Fruit fly (Drosophila melanogaster) whole organism, wandering third instar larva: ENCODE results near the gene CG11403.

Experiments
- Abd-B ChIP-seq: fragments of >200 bp; optimal IDR thresholded peaks from 2 replicates; lab custom pipeline; 2017; ENCODE audit warnings: missing biosample characterization, missing genetic modification characterization
- CG32264 ChIP-seq: fragments of 200-800 bp; sonication (Bioruptor generic); optimal IDR thresholded peaks from 2 replicates; lab custom pipeline; 2016; ENCODE audit warnings: missing biosample characterization, missing genetic modification characterization
- CG9705 ChIP-seq: fragments of 200-800 bp; sonication (Bioruptor generic); optimal IDR thresholded peaks from 2 replicates; lab custom pipeline; 2018; ENCODE audit warnings: missing biosample characterization, mild to moderate bottlenecking, missing genetic modification characterization
- CrebA ChIP-seq: fragments of 200-800 bp; sonication (Bioruptor generic); optimal IDR thresholded peaks from 2 replicates; lab custom pipeline; 2016; ENCODE audit warnings: missing biosample characterization, mild to moderate bottlenecking, missing genetic modification characterization, borderline replicate concordance
- Dfd ChIP-seq: fragments of >200 bp; optimal IDR thresholded peaks from 2 replicates; lab custom pipeline; 2017; ENCODE audit warnings: missing biosample characterization, missing genetic modification characterization
- Dif ChIP-seq: fragments of 200-275, 200-300 bp; sonication (Bioruptor generic); optimal IDR thresholded peaks from 2 replicates; lab custom pipeline; 2018; ENCODE audit warnings: missing biosample characterization, missing genetic modification characterization; ENCODE audit not compliant: partially characterized antibody
- GATAd ChIP-seq: sonication (Bioruptor generic); optimal IDR thresholded peaks from 2 replicates; lab custom pipeline; 2016; ENCODE audit warnings: missing biosample characterization, missing genetic modification characterization
- HLH106 ChIP-seq: fragments of 200-800 bp; optimal IDR thresholded peaks from 3 replicates; lab custom pipeline; 2019; ENCODE audit warnings: missing biosample characterization, mild to moderate bottlenecking, missing genetic modification characterization, moderate library complexity
- Hnf4 ChIP-seq: fragments of 200-800 bp; sonication (Bioruptor generic); optimal IDR thresholded peaks from 2 replicates; lab custom pipeline; 2016; ENCODE audit warnings: missing biosample characterization, mild to moderate bottlenecking, missing genetic modification characterization
- Hr78 ChIP-seq: fragments of >200 bp; optimal IDR thresholded peaks from 2 replicates; lab custom pipeline; 2017; ENCODE audit warnings: missing biosample characterization, missing genetic modification characterization
- Hr83 ChIP-seq: fragments of 200-300 bp; sonication (Bioruptor generic); optimal IDR thresholded peaks from 2 replicates; lab custom pipeline; 2016; ENCODE audit warnings: missing biosample characterization, mild to moderate bottlenecking, missing genetic modification characterization, moderate library complexity; ENCODE audit not compliant: poor library complexity, severe bottlenecking
- Jra ChIP-seq: sonication (Bioruptor generic); optimal IDR thresholded peaks from 2 replicates; lab custom pipeline; 2016; ENCODE audit warnings: missing biosample characterization, missing genetic modification characterization
- Mio ChIP-seq: sonication (Bioruptor generic); optimal IDR thresholded peaks from 2 replicates; lab custom pipeline; 2016; ENCODE audit warnings: missing biosample characterization, missing genetic modification characterization
- Myc ChIP-seq: fragments of >200 bp; optimal IDR thresholded peaks from 2 replicates; lab custom pipeline; 2017
- N ChIP-seq: fragments of >200 bp; optimal IDR thresholded peaks from 2 replicates; lab custom pipeline; 2018; ENCODE audit warnings: missing biosample characterization, missing external identifiers, missing genetic modification characterization
- OdsH ChIP-seq: fragments of 200-800 bp; sonication (Bioruptor generic); optimal IDR thresholded peaks from 2 replicates; lab custom pipeline; 2016; ENCODE audit warnings: missing biosample characterization, mild to moderate bottlenecking, missing genetic modification characterization
- Rel ChIP-seq, 2 experiments: fragments of 200-800 bp; sonication (Bioruptor generic) in 1 of 2; optimal IDR thresholded peaks; 2 replicates in 1 of 2; 3 replicates in 1 of 2; lab custom pipeline; 2016 to 2019; ENCODE audit warnings: mild to moderate bottlenecking in 2 of 2, missing biosample characterization in 2 of 2, missing genetic modification characterization in 2 of 2, moderate library complexity in 1 of 2
- Sp1 ChIP-seq: fragments of 200-800 bp; sonication (Bioruptor generic); optimal IDR thresholded peaks from 3 replicates; lab custom pipeline; 2019; ENCODE audit warnings: missing biosample characterization, mild to moderate bottlenecking, missing genetic modification characterization, moderate library complexity
- Vsx2 ChIP-seq: fragments of 200-300, 225-300 bp; sonication (Bioruptor generic); optimal IDR thresholded peaks from 2 replicates; lab custom pipeline; 2018; ENCODE audit warnings: missing biosample characterization, missing genetic modification characterization; ENCODE audit not compliant: partially characterized antibody
- br ChIP-seq: fragments of 200-800 bp; sonication (Bioruptor generic); optimal IDR thresholded peaks from 2 replicates; lab custom pipeline; 2016; ENCODE audit warnings: missing biosample characterization, missing genetic modification characterization
- brk ChIP-seq: fragments of 200-800 bp; sonication (Bioruptor generic); optimal IDR thresholded peaks from 2 replicates; lab custom pipeline; 2016; ENCODE audit warnings: missing biosample characterization, mild to moderate bottlenecking, missing genetic modification characterization
- dl ChIP-seq, 2 experiments: fragments of 175-275, 200-275 bp in 1 of 2; fragments of 200-275 bp in 1 of 2; sonication (Bioruptor generic); optimal IDR thresholded peaks; lab custom pipeline; 2018; ENCODE audit warnings: mild to moderate bottlenecking in 2 of 2, missing biosample characterization in 2 of 2, missing genetic modification characterization in 2 of 2, moderate library complexity in 2 of 2; ENCODE audit not compliant: partially characterized antibody in 2 of 2, insufficient read depth in 1 of 2
- dmrt93B ChIP-seq: fragments of 200-800 bp; sonication (Bioruptor generic); optimal IDR thresholded peaks from 2 replicates; lab custom pipeline; 2018; ENCODE audit warnings: missing biosample characterization, mild to moderate bottlenecking, missing genetic modification characterization
- dsf ChIP-seq: sonication (Bioruptor generic); optimal IDR thresholded peaks from 2 replicates; lab custom pipeline; 2016; ENCODE audit warnings: missing biosample characterization, missing genetic modification characterization, borderline replicate concordance
- ey ChIP-seq: fragments of 200-800 bp; sonication (Bioruptor generic); optimal IDR thresholded peaks from 2 replicates; lab custom pipeline; 2016; ENCODE audit warnings: missing biosample characterization, missing genetic modification characterization
- foxo ChIP-seq, 2 experiments: fragments of 200-800 bp; sonication (Bioruptor generic); optimal IDR thresholded peaks; 2 replicates in 1 of 2; 3 replicates in 1 of 2; lab custom pipeline; 2016 to 2017; ENCODE audit warnings: missing biosample characterization in 2 of 2, missing genetic modification characterization in 2 of 2
- fru ChIP-seq: fragments of 200-800 bp; sonication (Bioruptor generic); optimal IDR thresholded peaks from 3 replicates; lab custom pipeline; 2016; ENCODE audit warnings: missing biosample characterization, mild to moderate bottlenecking, missing genetic modification characterization
- h ChIP-seq: fragments of 200-800 bp; sonication (Bioruptor generic); optimal IDR thresholded peaks from 3 replicates; lab custom pipeline; 2016; ENCODE audit warnings: missing biosample characterization, mild to moderate bottlenecking, missing genetic modification characterization
- jim ChIP-seq: fragments of 175-275, 200-325 bp; sonication (Bioruptor generic); optimal IDR thresholded peaks from 2 replicates; lab custom pipeline; 2016; ENCODE audit warnings: missing biosample characterization, mild to moderate bottlenecking, missing genetic modification characterization
- lola ChIP-seq: fragments of >200 bp; optimal IDR thresholded peaks from 2 replicates; lab custom pipeline; 2017; ENCODE audit warnings: missing biosample characterization, missing genetic modification characterization
- pan ChIP-seq: fragments of >200 bp; optimal IDR thresholded peaks from 2 replicates; lab custom pipeline; 2017
- psq ChIP-seq: fragments of 200-800 bp; sonication (Bioruptor generic); optimal IDR thresholded peaks from 3 replicates; lab custom pipeline; 2017; ENCODE audit warnings: missing biosample characterization, mild to moderate bottlenecking, missing genetic modification characterization, moderate library complexity
- rgr ChIP-seq: fragments of 200-800 bp; sonication (Bioruptor generic); optimal IDR thresholded peaks from 3 replicates; lab custom pipeline; 2016; ENCODE audit warnings: missing biosample characterization, mild to moderate bottlenecking, missing genetic modification characterization
- sage ChIP-seq: fragments of 200-800 bp; sonication (Bioruptor generic); optimal IDR thresholded peaks from 2 replicates; lab custom pipeline; 2016; ENCODE audit warnings: missing biosample characterization, mild to moderate bottlenecking, missing genetic modification characterization
- sv ChIP-seq: fragments of 200-800 bp; sonication (Bioruptor generic); optimal IDR thresholded peaks from 3 replicates; lab custom pipeline; 2016; ENCODE audit warnings: missing biosample characterization, missing genetic modification characterization
- tai ChIP-seq: sonication (Bioruptor generic); optimal IDR thresholded peaks from 2 replicates; lab custom pipeline; 2016; ENCODE audit warnings: missing biosample characterization, missing genetic modification characterization
- usp ChIP-seq: fragments of >200 bp; optimal IDR thresholded peaks from 2 replicates; lab custom pipeline; 2017; ENCODE audit warnings: missing biosample characterization, missing genetic modification characterization
- woc ChIP-seq: sonication (Bioruptor generic); optimal IDR thresholded peaks from 2 replicates; lab custom pipeline; 2016; ENCODE audit warnings: missing biosample characterization, mild to moderate bottlenecking, missing genetic modification characterization

CG11403 gene

DNA sequence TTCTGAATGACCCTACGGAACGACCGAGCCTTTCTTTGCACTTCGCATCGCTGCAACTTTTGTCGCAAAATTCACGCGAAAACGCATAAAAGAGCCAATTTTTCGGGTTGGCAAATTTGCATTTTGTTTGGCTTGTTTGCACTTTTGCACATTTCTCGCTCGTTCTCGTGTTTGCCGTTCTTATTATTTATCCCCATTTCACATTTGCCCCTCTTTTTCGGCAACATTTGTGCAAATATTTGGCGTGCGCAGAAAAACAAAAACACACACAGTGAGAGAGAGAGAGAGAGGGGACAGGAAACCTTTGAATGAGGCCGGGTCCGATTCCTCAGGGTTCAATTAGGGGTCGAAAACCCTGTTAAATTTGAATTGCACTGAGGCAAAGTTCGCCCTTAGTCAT, 9.9 kb upstream of the CG11403 start (continued):
- peak; percentile 17 for TF ChIP-seq br

DNA sequence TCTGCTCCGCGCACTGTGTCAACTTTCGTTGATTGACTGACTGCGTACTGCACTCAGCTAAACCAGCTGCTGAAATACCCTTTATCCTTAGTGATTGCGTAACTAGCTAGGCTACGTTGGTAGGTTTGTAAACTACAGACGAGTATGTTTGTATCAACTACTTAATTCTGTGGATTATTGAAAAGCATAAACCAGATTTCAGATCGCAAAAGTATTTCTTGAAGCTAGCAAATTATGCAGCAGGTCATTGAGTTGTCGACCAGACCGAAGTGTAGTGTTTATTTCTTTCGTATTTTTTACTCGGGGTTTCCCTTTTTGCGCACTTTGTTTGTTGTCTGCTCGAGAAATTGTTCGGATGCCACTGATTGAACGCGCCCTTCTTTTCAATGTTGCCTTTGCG, 9.1 kb upstream of the CG11403 start:
- TF ChIP-seq lola (GFP tag; lab: Kevin White, UChicago) (no peak), Hr83 (GFP tag; lab: Kevin White, UChicago) (no peak), CrebA (no peak), ey (peak; percentile 82), jim (GFP tag; lab: Kevin White, UChicago) (no peak), fru (GFP tag; lab: Kevin White, UChicago) (peak; percentile 89), dmrt93B (GFP tag; lab: Kevin White, UChicago) (peak; percentile 71), Myc (lab: Kevin White, UChicago) (no peak), psq (GFP tag; lab: Kevin White, UChicago) (peak; percentile 76), CG32264 (GFP tag; lab: Kevin White, UChicago) (peak; percentile 17), sv (GFP tag; lab: Kevin White, UChicago) (no peak), Dif (GFP tag; lab: Kevin White, UChicago) (no peak), Abd-B (GFP tag; lab: Kevin White, UChicago) (no peak), HLH106 (tag; lab: Kevin White, UChicago) (peak; percentile 79), foxo (GFP tag; optimal IDR thresholded peaks at IDR 0.05; lab: Kevin White, UChicago) (peak in 1 of 2 experiments; percentile 79), sage (GFP tag; lab: Kevin White, UChicago) (peak; percentile 47), OdsH (GFP tag; lab: Kevin White, UChicago) (peak; percentile 71), CG9705 (GFP tag; lab: Kevin White, UChicago) (peak; percentile 3), brk (GFP tag; lab: Kevin White, UChicago) (peak; percentile 42), Hr78 (GFP tag; lab: Kevin White, UChicago) (no peak), usp (GFP tag; lab: Kevin White, UChicago) (no peak), woc (GFP tag; lab: Kevin White, UChicago) (peak; percentile 81), tai (no peak), h (GFP tag; lab: Kevin White, UChicago) (peak; percentile 81), N (no peak), pan (lab: Kevin White, UChicago) (no peak), dsf (GFP tag; lab: Kevin White, UChicago) (no peak), rgr (peak; percentile 73), Dfd (GFP tag; lab: Kevin White, UChicago) (no peak), GATAd (GFP tag; lab: Kevin White, UChicago) (no peak), Mio (GFP tag; lab: Kevin White, UChicago) (no peak), Rel (GFP tag; optimal IDR thresholded peaks at IDR 0.05; lab: Kevin White, UChicago) (peak; percentile 24), Rel (tag; optimal IDR thresholded peaks at IDR 0.05; lab: Kevin White, UChicago) (peak; percentile 92), Jra (GFP tag; lab: Kevin White, UChicago) (peak; percentile 46), Hnf4 (GFP tag; lab: Kevin White, UChicago) (peak; percentile 74), br (peak; percentile 75), Sp1 (peak; percentile 70), dl (GFP tag; optimal IDR thresholded peaks at IDR 0.05; lab: Kevin White, UChicago; ENCODE audit: insufficient read depth in 1 of 2, partially characterized antibody in 2 of 2) (no peak), Vsx2 (GFP tag; lab: Kevin White, UChicago) (no peak)

DNA sequence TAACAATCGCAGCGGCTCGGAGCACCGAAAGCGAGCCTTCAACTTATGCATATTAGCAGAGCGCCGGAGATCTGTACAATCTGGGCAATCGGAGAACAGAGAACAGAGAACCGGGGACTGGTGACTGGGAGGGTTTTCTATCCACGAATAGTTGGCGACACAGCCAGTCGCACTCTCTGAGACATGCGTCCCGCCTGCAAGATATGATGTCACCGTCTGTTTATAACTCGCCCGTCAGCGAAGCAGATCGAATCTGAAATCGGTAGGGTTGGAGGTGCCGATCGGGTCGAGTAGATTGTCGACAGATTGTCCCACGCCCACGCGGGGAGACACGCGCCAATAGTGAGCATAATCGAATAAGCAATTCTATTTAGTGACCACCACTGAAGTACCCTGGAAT, 2.4 kb upstream of the CG11403 start:
- no peak for TF ChIP-seq N
- no peak for TF ChIP-seq usp (GFP tag; lab: Kevin White, UChicago)
- no peak for TF ChIP-seq brk (GFP tag; lab: Kevin White, UChicago)
- no peak for TF ChIP-seq pan (lab: Kevin White, UChicago)
- no peak for TF ChIP-seq Abd-B (GFP tag; lab: Kevin White, UChicago)
